Worm (Caenorhabditis elegans) whole organism, young adult: Measurements from ENCODE around the gene nsph-4.3.

Experiments
- F52B5.7 ChIP-seq: sonication (generic microtip); optimal IDR thresholded peaks from 2 replicates; lab custom pipeline; 2016; ENCODE audit warnings: mild to moderate bottlenecking, missing genetic modification characterization, missing compliant biosample characterization
- Y67H2A.10 ChIP-seq: fragments of 200-800 bp; sonication (Bioruptor generic); conservative IDR thresholded peaks from 2 replicates; pipeline ENCODE4 v1.3.6; 2022; ENCODE audit warnings: missing genetic modification reagents, missing genetic modification characterization, missing compliant biosample characterization
- attf-3 ChIP-seq: fragments of 200-800 bp; sonication (Bioruptor generic); conservative IDR thresholded peaks from 2 replicates; pipeline ENCODE4 v1.3.6; 2022; ENCODE audit warnings: missing genetic modification reagents, missing genetic modification characterization, missing compliant biosample characterization
- ceh-58 ChIP-seq: fragments of 200-800 bp; sonication (Bioruptor generic); IDR thresholded peaks from 2 replicates; pipeline ENCODE4 v1.3.6; 2022; ENCODE audit warnings: missing genetic modification characterization, missing compliant biosample characterization
- efl-1 ChIP-seq: fragments of 150-350 bp; optimal IDR thresholded peaks from 2 replicates; lab custom pipeline; 2014; ENCODE audit warnings: missing biosample characterization, missing genetic modification reagents, missing genetic modification characterization
- fkh-3 ChIP-seq: sonication (generic microtip); optimal IDR thresholded peaks from 2 replicates; lab custom pipeline; 2016; ENCODE audit warnings: mild to moderate bottlenecking, missing genetic modification characterization, missing compliant biosample characterization
- hsf-1 ChIP-seq: fragments of 200-800 bp; sonication (Bioruptor generic); IDR thresholded peaks from 2 replicates; pipeline ENCODE4 v1.3.6; 2022; ENCODE audit warnings: missing genetic modification reagents, missing genetic modification characterization, missing compliant biosample characterization
- lin-54 ChIP-seq: fragments of 200-800 bp; sonication (Bioruptor generic); optimal IDR thresholded peaks from 2 replicates; lab custom pipeline; 2018; ENCODE audit warnings: mild to moderate bottlenecking, missing genetic modification characterization, missing compliant biosample characterization
- madf-6 ChIP-seq: fragments of 200-800 bp; sonication (Bioruptor generic); IDR thresholded peaks from 2 replicates; pipeline ENCODE4 v1.3.6; 2022; ENCODE audit warnings: missing genetic modification reagents, missing genetic modification characterization, missing compliant biosample characterization
- unc-130 ChIP-seq: sonication (generic microtip); optimal IDR thresholded peaks from 2 replicates; lab custom pipeline; 2016; ENCODE audit warnings: missing genetic modification reagents, missing genetic modification characterization, missing compliant biosample characterization
- unc-62 ChIP-seq: fragments of 150-350 bp; optimal IDR thresholded peaks from 2 replicates; lab custom pipeline; 2014; ENCODE audit warnings: missing biosample characterization, missing genetic modification reagents, missing genetic modification characterization

DNA sequence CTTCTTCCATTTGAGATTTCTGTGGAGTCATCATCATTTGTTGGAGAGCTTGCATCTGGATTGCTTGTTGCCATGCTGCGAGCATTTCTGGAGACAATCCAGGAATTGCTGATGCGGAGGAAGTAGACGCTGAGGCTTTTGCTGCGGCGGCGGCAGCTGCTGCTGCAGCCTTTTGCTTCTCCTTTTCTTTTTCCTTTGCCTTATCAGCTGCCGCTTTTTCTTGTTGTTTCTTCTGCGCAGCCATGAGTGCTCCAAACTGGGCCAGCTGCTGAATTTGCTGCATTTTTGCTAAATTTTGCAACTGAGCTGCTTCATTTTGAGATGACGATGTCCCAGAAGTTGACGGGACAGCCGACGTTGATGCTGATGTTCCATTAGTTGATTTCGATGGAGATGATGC lies 46.4 kb upstream of the nsph-4.3 start:
- TF ChIP-seq Y67H2A.10 (GFP tag; lab: Robert Waterston, UW): no peak
- TF ChIP-seq lin-54 (GFP tag; lab: Kevin White, UChicago): no peak
- no peak for TF ChIP-seq ceh-58 (GFP tag; lab: Robert Waterston, UW)
- TF ChIP-seq unc-130: no peak
- TF ChIP-seq hsf-1: no peak
- TF ChIP-seq F52B5.7 (tag; lab: Kevin White, UChicago): no peak
- TF ChIP-seq attf-3: no peak
- no peak for TF ChIP-seq unc-62 (GFP tag; lab: Kevin White, UChicago)
- no peak for TF ChIP-seq madf-6
- TF ChIP-seq efl-1 (GFP tag; lab: Kevin White, UChicago): no peak
- TF ChIP-seq fkh-3: no peak
